Worm (Caenorhabditis elegans): ENCODE results near the gene efk-1.

efk-1 gene

ce11 chrIII:6135211-6135610 is 33.1 kb downstream of the efk-1 start:
- TF ChIP-seq flt-1 (GFP tag; IDR thresholded peaks at IDR 0.05) (no peak), cog-1 (tag; optimal IDR thresholded peaks at IDR 0.05) (no peak), tab-1 (GFP tag; IDR thresholded peaks at IDR 0.05) (no peak), ztf-29 (GFP tag; IDR thresholded peaks at IDR 0.05) (no peak), klf-2 (GFP tag; conservative IDR thresholded peaks at IDR 0.05) (no peak), T22C8.4 (GFP tag; IDR thresholded peaks at IDR 0.05) (no peak), med-1 (GFP tag; optimal IDR thresholded peaks at IDR 0.05; ENCODE audit: insufficient read depth) (no peak), ztf-23 (GFP tag; IDR thresholded peaks at IDR 0.05) (no peak), ref-1 (GFP tag; conservative IDR thresholded peaks at IDR 0.05) (no peak)

ce11 chrIII:6134111-6134510 is 34.2 kb downstream of the efk-1 start:
- no peak for TF ChIP-seq cog-1 (tag; optimal IDR thresholded peaks at IDR 0.05)
- TF ChIP-seq ref-1 (GFP tag; conservative IDR thresholded peaks at IDR 0.05), result no peak
- no peak for TF ChIP-seq flt-1 (GFP tag; IDR thresholded peaks at IDR 0.05)
- TF ChIP-seq T22C8.4 (GFP tag; IDR thresholded peaks at IDR 0.05), result no peak
- no peak for TF ChIP-seq ztf-29 (GFP tag; IDR thresholded peaks at IDR 0.05)
- TF ChIP-seq med-1 (GFP tag; optimal IDR thresholded peaks at IDR 0.05; ENCODE audit: insufficient read depth), result no peak
- TF ChIP-seq tab-1 (GFP tag; IDR thresholded peaks at IDR 0.05), result no peak
- TF ChIP-seq klf-2 (GFP tag; conservative IDR thresholded peaks at IDR 0.05), result no peak
- no peak for TF ChIP-seq ztf-23 (GFP tag; IDR thresholded peaks at IDR 0.05)

DNA sequence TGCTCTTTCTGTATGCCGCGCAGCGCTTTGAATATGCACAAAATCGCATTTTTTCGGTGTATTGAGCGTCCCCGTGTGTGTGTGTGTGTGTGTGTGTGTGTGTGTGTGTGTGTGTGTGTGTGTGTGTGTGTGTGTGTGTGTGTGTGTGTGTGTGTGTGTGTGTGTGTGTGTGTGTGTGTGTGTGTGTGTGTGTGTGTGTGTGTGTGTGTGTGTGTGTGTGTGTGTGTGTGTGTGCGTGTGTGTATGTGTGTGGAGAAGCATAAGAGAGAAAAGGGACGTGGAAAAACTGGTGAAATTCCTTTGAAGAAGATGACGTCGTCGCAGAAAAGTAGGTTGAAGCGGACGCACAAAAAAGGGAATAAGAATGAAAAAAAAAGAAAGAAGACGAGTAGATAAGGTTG is 35.0 kb downstream of the efk-1 start:
- TF ChIP-seq flt-1 (GFP tag; IDR thresholded peaks at IDR 0.05), result 0 out of 2 replicates have a peak, but pooled peaks have one; percentile 6

DNA sequence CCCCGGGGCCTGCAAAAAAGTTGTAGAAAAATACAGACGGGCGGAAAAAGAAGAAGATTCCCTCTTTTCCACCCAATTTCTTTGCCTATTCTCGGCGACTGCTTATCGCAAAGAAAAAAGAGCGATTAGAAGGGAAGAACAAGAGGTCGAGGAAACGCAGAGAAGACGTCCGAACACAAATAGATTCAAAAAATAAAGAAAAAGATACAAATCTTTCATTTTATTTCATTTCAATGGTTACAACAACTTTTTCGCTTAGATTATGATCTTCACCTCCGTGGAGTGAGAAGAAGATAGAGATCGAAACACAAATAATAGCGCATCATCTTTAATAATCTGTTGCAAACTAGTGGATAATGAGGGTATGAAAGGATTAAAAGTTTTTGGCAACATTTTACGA is 36.3 kb downstream of the efk-1 start:
- TF ChIP-seq flt-1 (GFP tag; IDR thresholded peaks at IDR 0.05), result no peak
- TF ChIP-seq med-1 (GFP tag; optimal IDR thresholded peaks at IDR 0.05; ENCODE audit: insufficient read depth), result no peak
- TF ChIP-seq ref-1 (GFP tag; conservative IDR thresholded peaks at IDR 0.05), result no peak
- TF ChIP-seq ztf-29 (GFP tag; IDR thresholded peaks at IDR 0.05), result no peak
- TF ChIP-seq ztf-23 (GFP tag; IDR thresholded peaks at IDR 0.05), result no peak
- no peak for TF ChIP-seq T22C8.4 (GFP tag; IDR thresholded peaks at IDR 0.05)
- no peak for TF ChIP-seq klf-2 (GFP tag; conservative IDR thresholded peaks at IDR 0.05)
- TF ChIP-seq tab-1 (GFP tag; IDR thresholded peaks at IDR 0.05), result no peak

DNA sequence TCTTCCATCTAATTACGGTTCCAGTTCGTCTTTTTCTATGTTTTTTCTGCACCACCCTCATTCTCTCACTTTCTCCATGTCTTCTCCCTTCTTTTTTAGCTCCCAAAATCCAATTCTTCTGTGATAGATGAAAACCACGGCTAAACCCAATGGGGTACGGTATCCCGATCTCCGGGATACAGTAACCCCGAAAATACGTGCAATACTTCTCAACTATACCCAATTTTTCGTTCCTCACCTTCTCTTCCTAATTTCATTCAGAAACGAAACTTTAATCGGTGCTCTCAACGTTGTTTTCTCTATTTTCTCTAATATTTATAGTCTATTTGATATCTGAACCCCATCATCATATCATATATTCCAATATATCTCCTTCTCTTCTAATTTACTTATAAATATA is 44.7 kb downstream of the efk-1 start:
- TF ChIP-seq ztf-23 (GFP tag; IDR thresholded peaks at IDR 0.05), result no peak
- no peak for TF ChIP-seq cog-1 (tag; optimal IDR thresholded peaks at IDR 0.05)
- no peak for TF ChIP-seq tab-1 (GFP tag; IDR thresholded peaks at IDR 0.05)
- no peak for TF ChIP-seq ref-1 (GFP tag; conservative IDR thresholded peaks at IDR 0.05)
- TF ChIP-seq ztf-29 (GFP tag; IDR thresholded peaks at IDR 0.05), result no peak
- TF ChIP-seq T22C8.4 (GFP tag; IDR thresholded peaks at IDR 0.05), result no peak
- TF ChIP-seq flt-1 (GFP tag; IDR thresholded peaks at IDR 0.05), result 0 out of 2 replicates have a peak, but pooled peaks have one; percentile 35
- no peak for TF ChIP-seq med-1 (GFP tag; optimal IDR thresholded peaks at IDR 0.05; ENCODE audit: insufficient read depth)

ce11 chrIII:6120990-6121389 is 47.4 kb downstream of the efk-1 start:
- TF ChIP-seq T22C8.4 (GFP tag; IDR thresholded peaks at IDR 0.05) (no peak), med-1 (GFP tag; optimal IDR thresholded peaks at IDR 0.05; ENCODE audit: insufficient read depth) (no peak), flt-1 (GFP tag; IDR thresholded peaks at IDR 0.05) (no peak), tab-1 (GFP tag; IDR thresholded peaks at IDR 0.05) (no peak), ztf-23 (GFP tag; IDR thresholded peaks at IDR 0.05) (no peak), ref-1 (GFP tag; conservative IDR thresholded peaks at IDR 0.05) (no peak), cog-1 (tag; optimal IDR thresholded peaks at IDR 0.05) (no peak), klf-2 (GFP tag; conservative IDR thresholded peaks at IDR 0.05) (no peak), ztf-29 (GFP tag; IDR thresholded peaks at IDR 0.05) (no peak)

DNA sequence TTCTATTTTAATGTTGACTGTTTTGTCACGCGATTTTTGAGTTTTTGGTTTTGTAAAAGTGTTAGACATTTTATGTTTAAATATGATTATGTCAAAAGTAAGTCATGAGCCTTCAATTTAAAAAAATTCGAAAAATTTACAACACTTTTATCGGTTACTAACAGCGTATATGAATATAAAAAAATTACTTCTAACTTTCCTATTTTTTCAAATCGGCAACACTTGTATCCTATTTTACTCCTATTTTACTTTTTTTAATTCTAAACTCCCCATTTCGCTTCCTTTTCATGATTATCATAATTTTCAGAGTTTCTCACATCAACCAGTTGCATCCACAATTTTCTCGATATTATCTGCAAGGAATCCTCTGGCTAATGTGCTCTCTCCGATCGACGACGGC is 50.0 kb downstream of the efk-1 start, which contains the start of gene kin-18:
kin-18 (plus strand) TSS at position 301 of the 400 bp plus-strand sequence.
- TF ChIP-seq cog-1 (tag; optimal IDR thresholded peaks at IDR 0.05), result no peak
- TF ChIP-seq klf-2 (GFP tag; conservative IDR thresholded peaks at IDR 0.05), result no peak
- TF ChIP-seq med-1 (GFP tag; optimal IDR thresholded peaks at IDR 0.05; ENCODE audit: insufficient read depth), result no peak
- TF ChIP-seq flt-1 (GFP tag; IDR thresholded peaks at IDR 0.05), result no peak

DNA sequence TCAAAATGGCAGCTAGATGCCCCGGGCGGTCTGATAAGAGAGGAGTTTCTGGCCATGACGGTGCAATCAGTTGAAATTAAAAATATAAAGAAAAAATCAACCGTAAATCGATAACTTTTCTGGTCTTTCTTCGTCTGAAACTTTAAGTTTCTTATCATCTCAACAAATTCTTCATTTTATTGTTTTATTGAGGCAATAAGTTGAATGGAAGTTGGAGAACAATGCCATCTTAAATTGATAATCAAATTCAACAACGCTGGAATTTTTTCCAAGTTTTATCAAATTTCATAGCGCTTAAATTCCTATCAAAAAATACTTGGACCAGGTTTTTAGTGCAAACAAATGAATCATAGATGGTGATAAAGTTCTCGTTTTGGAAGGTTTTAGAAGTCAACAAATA is 51.4 kb downstream of the efk-1 start:
- TF ChIP-seq klf-2 (GFP tag; conservative IDR thresholded peaks at IDR 0.05) (no peak), flt-1 (GFP tag; IDR thresholded peaks at IDR 0.05) (no peak), T22C8.4 (GFP tag; IDR thresholded peaks at IDR 0.05) (no peak), ztf-23 (GFP tag; IDR thresholded peaks at IDR 0.05) (no peak), cog-1 (tag; optimal IDR thresholded peaks at IDR 0.05) (no peak), ztf-29 (GFP tag; IDR thresholded peaks at IDR 0.05) (no peak), tab-1 (GFP tag; IDR thresholded peaks at IDR 0.05) (no peak), ref-1 (GFP tag; conservative IDR thresholded peaks at IDR 0.05) (no peak), med-1 (GFP tag; optimal IDR thresholded peaks at IDR 0.05; ENCODE audit: insufficient read depth) (no peak)

ce11 chrIII:6116281-6116886 is 52.0 kb downstream of the efk-1 start, which contains the start of gene nmt-1:
TSS of gene nmt-1 (minus strand) at chrIII:6116331.
- TF ChIP-seq flt-1 (GFP tag; IDR thresholded peaks at IDR 0.05) (no peak), tab-1 (GFP tag; IDR thresholded peaks at IDR 0.05) (no peak), cog-1 (tag; optimal IDR thresholded peaks at IDR 0.05) (no peak), ztf-23 (GFP tag; IDR thresholded peaks at IDR 0.05) (no peak), ztf-29 (GFP tag; IDR thresholded peaks at IDR 0.05) (no peak), T22C8.4 (GFP tag; IDR thresholded peaks at IDR 0.05) (no peak), klf-2 (GFP tag; conservative IDR thresholded peaks at IDR 0.05) (no peak), med-1 (GFP tag; optimal IDR thresholded peaks at IDR 0.05; ENCODE audit: insufficient read depth) (no peak), ref-1 (GFP tag; conservative IDR thresholded peaks at IDR 0.05) (no peak)

Measured in whole organism, midembryonic.